Worm (Caenorhabditis elegans) whole organism, midembryonic: ENCODE results near the gene srg-57.

Experiments
- flt-1 ChIP-seq: fragments of 200-800 bp; sonication (Bioruptor generic); IDR thresholded peaks from 2 replicates; pipeline ENCODE4 v1.3.6; 2022; ENCODE audit warnings: missing genetic modification characterization, missing compliant biosample characterization
- klf-2 ChIP-seq: fragments of 200-800 bp; sonication (Bioruptor generic); conservative IDR thresholded peaks from 2 replicates; pipeline ENCODE4 v1.3.6; 2022; ENCODE audit warnings: missing genetic modification reagents, missing genetic modification characterization, missing compliant biosample characterization
- ztf-23 ChIP-seq: fragments of 200-800 bp; sonication (Bioruptor generic); IDR thresholded peaks from 2 replicates; pipeline ENCODE4 v1.3.6; 2022; ENCODE audit warnings: missing genetic modification reagents, missing genetic modification characterization, missing compliant biosample characterization

DNA sequence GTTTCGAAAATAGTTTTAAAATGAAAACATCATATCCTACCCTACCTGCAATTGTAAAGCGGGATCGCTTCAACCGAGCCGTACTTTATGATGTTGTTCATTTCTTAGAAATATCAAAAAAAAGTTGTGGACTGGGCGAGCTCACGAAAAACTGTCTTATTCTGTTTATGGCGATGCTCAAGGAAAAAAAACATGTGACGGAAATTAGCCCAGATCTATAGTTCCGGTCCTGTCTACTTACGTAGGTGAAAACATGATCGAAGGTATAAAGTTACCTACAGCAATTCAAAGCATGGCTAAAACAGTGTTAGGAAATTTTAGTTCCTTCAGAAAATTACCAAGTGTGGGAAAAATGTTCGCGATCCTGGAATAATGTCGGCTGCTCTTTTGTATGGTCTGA lies 13.5 kb downstream of the srg-57 start, which contains the start of gene srt-27:
- TF ChIP-seq klf-2 (GFP tag; lab: Robert Waterston, UW): no peak
- no peak for TF ChIP-seq ztf-23
- no peak for TF ChIP-seq flt-1 (GFP tag; lab: Robert Waterston, UW)
